Worm (Caenorhabditis elegans): Measurements from ENCODE around the gene R08A2.9.

DNA sequence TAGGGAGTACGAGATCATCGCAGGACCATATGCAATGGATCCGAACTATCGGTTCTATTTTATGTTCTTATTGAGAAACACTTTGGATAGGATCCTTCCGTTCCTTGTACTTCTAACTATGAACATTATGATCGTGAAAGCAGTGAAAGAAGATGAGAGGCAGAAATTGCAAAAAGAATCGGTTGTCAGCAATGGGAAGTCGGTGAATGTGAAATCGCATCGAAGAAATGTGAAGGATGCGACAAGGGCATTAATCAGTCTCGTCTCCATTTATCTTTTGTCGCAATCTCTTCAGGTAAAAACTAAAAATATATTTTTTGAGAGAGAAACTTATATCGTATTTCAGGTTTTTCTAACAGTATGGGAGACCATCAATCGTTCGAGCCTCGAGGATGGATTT lies 25.2 kb upstream of the R08A2.9 start:
- TF ChIP-seq blmp-1 (tag; optimal IDR thresholded peaks at IDR 0.05) = peak; percentile 58
- TF ChIP-seq skn-1 (tag; optimal IDR thresholded peaks at IDR 0.05) = no peak
- no peak for TF ChIP-seq lin-13 (GFP tag; optimal IDR thresholded peaks at IDR 0.05)
- no peak for TF ChIP-seq nhr-28 (tag; optimal IDR thresholded peaks at IDR 0.05)
- no peak for TF ChIP-seq elt-2 (tag; optimal IDR thresholded peaks at IDR 0.05)
- TF ChIP-seq lir-3 (tag; optimal IDR thresholded peaks at IDR 0.05; ENCODE audit: poor library complexity) = no peak
- no peak for TF ChIP-seq jun-1 (tag; optimal IDR thresholded peaks at IDR 0.05)
- TF ChIP-seq nhr-77 (tag; optimal IDR thresholded peaks at IDR 0.05) = no peak
- TF ChIP-seq unc-130 (tag; optimal IDR thresholded peaks at IDR 0.05) = no peak
- TF ChIP-seq ceh-82 (tag; optimal IDR thresholded peaks at IDR 0.05) = no peak
- TF ChIP-seq elt-3 (tag; optimal IDR thresholded peaks at IDR 0.05) = no peak

Measured in whole organism, L1 larva.